Worm (Caenorhabditis elegans) whole organism, L3 larva: ENCODE results near the gene Y39A3A.2.

Source experiments
- daf-12 ChIP-seq: fragments of 150-350 bp; optimal IDR thresholded peaks from 2 replicates; lab custom pipeline; 2014; ENCODE audit warnings: missing biosample characterization, missing genetic modification reagents, missing genetic modification characterization
- mdl-1 ChIP-seq: fragments of 150-350 bp; optimal IDR thresholded peaks from 2 replicates; lab custom pipeline; 2014; ENCODE audit warnings: missing biosample characterization, missing genetic modification characterization
- mml-1 ChIP-seq: fragments of 150-350 bp; sonication (generic microtip); optimal IDR thresholded peaks from 3 replicates; lab custom pipeline; 2014; ENCODE audit warnings: missing biosample characterization, missing genetic modification characterization
- unc-39 ChIP-seq: sonication (generic microtip); optimal IDR thresholded peaks from 4 replicates; lab custom pipeline; 2017; ENCODE audit warnings: missing biosample characterization, missing genetic modification characterization
- ztf-11 ChIP-seq: fragments of 150-350 bp; optimal IDR thresholded peaks from 2 replicates; lab custom pipeline; 2014; ENCODE audit warnings: missing biosample characterization, missing genetic modification characterization

ce11 chrIII:2089453-2089852 is 32.0 kb upstream of the Y39A3A.2 start:
- TF ChIP-seq unc-39 (tag; lab: Kevin White, UChicago) = no peak
- no peak for TF ChIP-seq daf-12
- TF ChIP-seq mdl-1 (tag; lab: Kevin White, UChicago) = no peak
- TF ChIP-seq mml-1 (tag; lab: Kevin White, UChicago) = no peak
- TF ChIP-seq ztf-11 (tag; lab: Kevin White, UChicago) = no peak
